Worm (Caenorhabditis elegans): ENCODE data around the gene unc-105.

Gene unc-105

ce11 chrII:8091528-8091927, 24.7 kb upstream of the unc-105 start (continued):
- TF ChIP-seq madf-6 (GFP tag; IDR thresholded peaks at IDR 0.05), result peak; percentile 78
- no peak for TF ChIP-seq lsy-27 (tag; optimal IDR thresholded peaks at IDR 0.05; ENCODE audit: borderline replicate concordance, insufficient read depth)
- no peak for TF ChIP-seq dpff-1 (tag; optimal IDR thresholded peaks at IDR 0.05)
- TF ChIP-seq snpc-3.4 (tag; optimal IDR thresholded peaks at IDR 0.05), result peak; percentile 82
- no peak for TF ChIP-seq ceh-58 (GFP tag; IDR thresholded peaks at IDR 0.05)
- peak; percentile 25 for TF ChIP-seq F49E8.2 (tag; optimal IDR thresholded peaks at IDR 0.05; ENCODE audit: insufficient read depth)
- TF ChIP-seq akir-1 (GFP tag; optimal IDR thresholded peaks at IDR 0.05), result no peak
- peak; percentile 30 for TF ChIP-seq nhr-80 (tag; optimal IDR thresholded peaks at IDR 0.05)
- TF ChIP-seq snpc-1.1 (tag; optimal IDR thresholded peaks at IDR 0.05; ENCODE audit: insufficient read depth), result peak; percentile 95
- TF ChIP-seq ztf-25 (GFP tag; IDR thresholded peaks at IDR 0.05), result no peak
- no peak for TF ChIP-seq let-607 (tag; optimal IDR thresholded peaks at IDR 0.05)

- no peak for TF ChIP-seq F39B2.1 (GFP tag; IDR thresholded peaks at IDR 0.05)
- TF ChIP-seq F37B4.10 (GFP tag; IDR thresholded peaks at IDR 0.05), result no peak
Observed at ce11 chrII:8092537-8092936, 23.7 kb upstream of the unc-105 start, which contains the start of gene ltd-1. ltd-1 (minus strand) TSS chrII:8092754.

ce11 chrII:8093283-8093682, 23.0 kb upstream of the unc-105 start:
- no peak for TF ChIP-seq F33H1.4 (GFP tag; IDR thresholded peaks at IDR 0.05)
- no peak for TF ChIP-seq egl-18 (GFP tag; IDR thresholded peaks at IDR 0.05)
- TF ChIP-seq pbrm-1 (GFP tag; IDR thresholded peaks at IDR 0.05), result no peak
- no peak for TF ChIP-seq ztf-25 (GFP tag; IDR thresholded peaks at IDR 0.05)
- TF ChIP-seq F57C9.4 (tag; optimal IDR thresholded peaks at IDR 0.05), result no peak

- TF ChIP-seq let-607 (tag; optimal IDR thresholded peaks at IDR 0.05), result no peak
- no peak for TF ChIP-seq D2030.7 (GFP tag; IDR thresholded peaks at IDR 0.05)
- no peak for TF ChIP-seq ztf-3 (GFP tag; optimal IDR thresholded peaks at IDR 0.05)
- no peak for TF ChIP-seq zfh-2 (GFP tag; conservative IDR thresholded peaks at IDR 0.05)
Observed at ce11 chrII:8093914-8094313, 22.3 kb upstream of the unc-105 start.

ce11 chrII:8099212-8099784, 17.0 kb upstream of the unc-105 start:
- no peak for TF ChIP-seq gei-17 (GFP tag; optimal IDR thresholded peaks at IDR 0.05)
- TF ChIP-seq him-1 (tag; optimal IDR thresholded peaks at IDR 0.05), result no peak
- TF ChIP-seq madf-10 (tag; optimal IDR thresholded peaks at IDR 0.05), result no peak
- no peak for TF ChIP-seq atf-7 (tag; optimal IDR thresholded peaks at IDR 0.05)
- no peak for TF ChIP-seq F10E7.11 (tag; optimal IDR thresholded peaks at IDR 0.05)
- no peak for TF ChIP-seq nhr-179 (tag; optimal IDR thresholded peaks at IDR 0.05)
- TF ChIP-seq chd-7 (tag; optimal IDR thresholded peaks at IDR 0.05), result no peak
- TF ChIP-seq snpc-3.4 (tag; optimal IDR thresholded peaks at IDR 0.05), result no peak
- no peak for TF ChIP-seq B0336.3 (GFP tag; IDR thresholded peaks at IDR 0.05)
- TF ChIP-seq zim-3 (tag; optimal IDR thresholded peaks at IDR 0.05), result no peak
- no peak for TF ChIP-seq nfyb-1 (GFP tag; IDR thresholded peaks at IDR 0.05)
- TF ChIP-seq F37B4.10 (GFP tag; IDR thresholded peaks at IDR 0.05), result no peak
- TF ChIP-seq rpc-1 (optimal IDR thresholded peaks at IDR 0.05), result no peak
- TF ChIP-seq rpc-1 (tag; optimal IDR thresholded peaks at IDR 0.05), result no peak
- no peak for TF ChIP-seq tbx-9 (tag; optimal IDR thresholded peaks at IDR 0.05; ENCODE audit: borderline replicate concordance)
- no peak for TF ChIP-seq nhr-27 (tag; optimal IDR thresholded peaks at IDR 0.05)

Measured in whole organism, young adult.